Fruit fly (Drosophila melanogaster): Measurements from ENCODE around the gene SkpE.

Gene SkpE

dm6 chrX:19823980-19824379 lies at the start of gene SkpE:
TSS of gene SkpE (minus strand) at chrX:19824080.
- TF ChIP-seq Myc (optimal IDR thresholded peaks at IDR 0.05) (no peak), insv (optimal IDR thresholded peaks at IDR 0.05) (no peak), ttk (optimal IDR thresholded peaks at IDR 0.05) (no peak), h (optimal IDR thresholded peaks at IDR 0.05) (no peak), Sin3A (optimal IDR thresholded peaks at IDR 0.05) (no peak), psq (optimal IDR thresholded peaks at IDR 0.05) (no peak)

dm6 chrX:19867007-19867406 lies 43.1 kb upstream of the SkpE start:
- TF ChIP-seq Sin3A (optimal IDR thresholded peaks at IDR 0.05), result no peak
- no peak for TF ChIP-seq psq (optimal IDR thresholded peaks at IDR 0.05)
- TF ChIP-seq h (optimal IDR thresholded peaks at IDR 0.05), result no peak

DNA sequence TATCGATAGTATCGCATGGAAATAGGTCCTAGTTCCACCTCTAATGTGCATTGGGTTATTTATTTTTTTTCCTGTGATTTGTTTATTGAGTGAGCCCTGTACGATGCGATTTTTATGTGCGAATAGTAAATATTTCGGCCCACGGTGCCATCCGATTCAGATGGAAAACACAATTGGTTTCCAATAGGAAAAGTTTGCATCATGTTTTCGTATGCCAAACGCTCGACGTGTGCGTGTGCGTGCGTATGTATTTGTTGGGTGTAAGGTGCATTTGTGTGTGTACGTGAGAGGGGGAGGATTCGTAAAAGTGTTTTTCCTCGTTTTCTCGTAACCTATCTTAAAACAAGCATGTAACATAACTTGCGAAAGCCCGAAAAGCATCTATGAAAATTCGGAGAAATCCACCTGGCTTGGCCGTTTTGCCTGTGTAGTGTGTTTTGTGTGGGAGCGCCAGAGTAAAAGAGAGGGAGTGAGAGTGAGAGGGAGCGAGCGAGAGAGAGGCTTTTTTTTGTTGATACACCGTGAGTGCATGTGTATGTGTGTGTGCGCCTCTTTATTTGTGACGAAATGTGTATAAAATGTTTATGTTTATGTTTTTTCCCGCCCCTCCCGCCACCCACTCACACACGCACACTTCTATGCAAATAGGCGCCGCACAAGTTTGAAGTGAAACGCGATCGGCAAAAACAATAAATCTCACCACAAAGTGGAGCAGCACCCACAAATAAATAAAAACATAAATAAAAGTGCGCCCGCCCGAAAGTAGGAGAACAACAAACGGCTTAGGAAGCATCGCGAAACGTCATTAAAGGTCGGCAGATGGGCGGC lies 42.5 kb upstream of the SkpE start, which contains the start of gene Hers:
Hers (plus strand) TSS at position 2 of the 828 bp plus-strand sequence.
- TF ChIP-seq Sin3A (optimal IDR thresholded peaks at IDR 0.05), result no peak
- TF ChIP-seq ttk (optimal IDR thresholded peaks at IDR 0.05), result no peak
- TF ChIP-seq h (optimal IDR thresholded peaks at IDR 0.05), result no peak
- TF ChIP-seq Myc (optimal IDR thresholded peaks at IDR 0.05), result no peak
- no peak for TF ChIP-seq insv (optimal IDR thresholded peaks at IDR 0.05)
- no peak for TF ChIP-seq psq (optimal IDR thresholded peaks at IDR 0.05)

DNA sequence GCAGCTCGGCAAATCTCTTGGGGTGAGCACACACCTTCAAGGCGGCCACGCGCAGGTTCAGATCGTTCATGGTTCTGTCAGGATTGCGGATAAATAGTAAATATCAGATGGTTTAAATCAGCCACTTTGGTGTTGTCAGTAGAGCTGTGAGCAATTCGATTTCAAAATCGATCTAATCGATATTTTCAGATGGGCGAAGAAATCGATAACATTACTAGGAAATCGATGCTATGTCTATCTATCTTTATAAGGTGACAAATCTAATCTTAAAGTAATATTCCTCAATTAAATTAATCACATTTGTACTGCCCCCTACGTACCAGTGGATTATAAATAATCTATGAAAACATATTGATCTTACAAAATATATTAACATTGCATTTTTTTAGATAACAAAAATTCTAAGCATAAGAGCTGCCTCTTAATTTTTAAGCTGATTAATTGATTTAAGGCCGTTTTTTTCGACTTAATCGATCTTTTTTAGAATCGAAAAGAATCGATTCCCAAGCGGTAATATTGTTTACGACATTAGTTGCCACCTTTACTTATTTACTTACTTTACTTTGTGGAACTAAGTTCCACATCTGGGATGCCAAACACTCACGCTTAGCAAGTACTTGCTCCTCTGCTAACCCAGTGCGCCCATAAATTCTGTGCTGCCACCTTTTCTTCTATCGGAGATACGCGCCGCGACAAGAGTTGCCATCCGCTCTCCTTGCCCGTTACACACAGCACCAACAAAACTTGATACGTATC lies 41.7 kb upstream of the SkpE start, which contains the start of gene THADA:
THADA (minus strand) TSS at position 136 of the 756 bp plus-strand sequence.
- TF ChIP-seq insv (optimal IDR thresholded peaks at IDR 0.05) (no peak), h (optimal IDR thresholded peaks at IDR 0.05) (no peak), Sin3A (optimal IDR thresholded peaks at IDR 0.05) (no peak), psq (optimal IDR thresholded peaks at IDR 0.05) (no peak), ttk (optimal IDR thresholded peaks at IDR 0.05) (no peak), Myc (optimal IDR thresholded peaks at IDR 0.05) (no peak)

DNA sequence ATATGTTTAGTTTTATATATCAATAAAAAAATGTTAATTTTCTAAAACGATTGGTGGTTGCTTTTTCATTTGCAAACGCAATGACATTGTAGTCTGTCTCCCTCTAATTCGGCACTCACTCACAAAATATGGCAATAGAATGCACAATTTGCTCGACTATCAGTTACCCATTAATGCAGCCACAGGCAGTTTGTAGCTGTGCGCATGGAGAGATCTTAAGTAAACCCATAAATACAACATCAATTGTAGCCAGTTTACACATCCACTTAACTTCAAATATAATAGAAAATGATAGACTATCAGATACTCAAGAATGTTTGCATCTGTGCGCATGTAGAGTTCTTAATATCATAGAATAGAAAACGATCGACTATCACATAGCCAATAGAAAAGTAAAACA lies 35.5 kb upstream of the SkpE start:
- TF ChIP-seq ttk (optimal IDR thresholded peaks at IDR 0.05) (no peak), h (optimal IDR thresholded peaks at IDR 0.05) (no peak), Sin3A (optimal IDR thresholded peaks at IDR 0.05) (no peak), Myc (optimal IDR thresholded peaks at IDR 0.05) (no peak), psq (optimal IDR thresholded peaks at IDR 0.05) (no peak), insv (optimal IDR thresholded peaks at IDR 0.05) (no peak)

DNA sequence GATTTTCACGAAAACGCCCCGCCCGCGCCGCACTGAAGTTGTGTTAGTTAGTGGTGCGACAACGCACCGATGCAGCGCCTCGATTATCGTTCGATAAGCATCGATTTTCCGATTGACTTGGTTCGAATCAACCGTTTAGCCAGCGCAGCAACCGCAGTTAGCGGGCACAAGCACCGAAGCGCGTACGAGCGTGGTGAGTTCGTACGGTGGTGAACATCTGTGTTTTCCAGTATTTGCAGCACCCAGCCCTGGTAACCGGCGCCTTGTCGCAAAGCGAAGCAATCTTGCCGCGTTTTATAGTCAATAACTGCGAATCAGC lies 28.1 kb upstream of the SkpE start, which contains the start of the genes pico and Nup205:
pico (minus strand) TSS at position 71 of the 319 bp plus-strand sequence.
Nup205 (plus strand) TSS at position 226 of the 319 bp plus-strand sequence.
- no peak for TF ChIP-seq insv (optimal IDR thresholded peaks at IDR 0.05)
- TF ChIP-seq Sin3A (optimal IDR thresholded peaks at IDR 0.05), result no peak
- TF ChIP-seq h (optimal IDR thresholded peaks at IDR 0.05), result no peak
- TF ChIP-seq psq (optimal IDR thresholded peaks at IDR 0.05), result no peak
- no peak for TF ChIP-seq ttk (optimal IDR thresholded peaks at IDR 0.05)
- no peak for TF ChIP-seq Myc (optimal IDR thresholded peaks at IDR 0.05)

dm6 chrX:19851095-19851988 lies 27.5 kb upstream of the SkpE start:
- no peak for TF ChIP-seq psq (optimal IDR thresholded peaks at IDR 0.05)

dm6 chrX:19850503-19851094 lies 26.7 kb upstream of the SkpE start:
- TF ChIP-seq insv (optimal IDR thresholded peaks at IDR 0.05) (no peak), Sin3A (optimal IDR thresholded peaks at IDR 0.05) (no peak), ttk (optimal IDR thresholded peaks at IDR 0.05) (no peak), h (optimal IDR thresholded peaks at IDR 0.05) (no peak), Myc (optimal IDR thresholded peaks at IDR 0.05) (no peak), psq (optimal IDR thresholded peaks at IDR 0.05) (no peak)

DNA sequence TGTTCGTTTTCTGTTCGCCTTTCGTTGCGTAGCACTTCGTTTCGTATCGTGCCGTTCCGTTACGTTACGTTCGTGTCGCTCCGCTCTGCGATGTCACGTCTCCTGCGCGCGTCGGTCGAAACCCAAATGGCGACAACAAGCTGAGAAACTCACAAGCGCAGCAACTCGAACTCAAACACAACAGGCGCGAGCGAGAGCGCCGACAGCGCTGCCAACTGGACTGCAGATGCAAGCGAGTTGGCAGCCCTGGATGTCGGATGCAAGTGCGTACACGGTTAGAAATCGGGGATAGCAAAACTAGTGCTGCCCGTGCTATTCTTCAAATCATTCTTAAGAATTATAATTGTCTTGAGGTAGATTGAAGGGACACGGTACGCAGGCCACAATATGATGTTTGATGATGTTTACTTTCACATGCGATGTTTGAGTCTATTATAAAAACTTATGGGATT lies 24.5 kb upstream of the SkpE start:
- TF ChIP-seq Myc (optimal IDR thresholded peaks at IDR 0.05) (no peak), h (optimal IDR thresholded peaks at IDR 0.05) (no peak), ttk (optimal IDR thresholded peaks at IDR 0.05) (no peak)

DNA sequence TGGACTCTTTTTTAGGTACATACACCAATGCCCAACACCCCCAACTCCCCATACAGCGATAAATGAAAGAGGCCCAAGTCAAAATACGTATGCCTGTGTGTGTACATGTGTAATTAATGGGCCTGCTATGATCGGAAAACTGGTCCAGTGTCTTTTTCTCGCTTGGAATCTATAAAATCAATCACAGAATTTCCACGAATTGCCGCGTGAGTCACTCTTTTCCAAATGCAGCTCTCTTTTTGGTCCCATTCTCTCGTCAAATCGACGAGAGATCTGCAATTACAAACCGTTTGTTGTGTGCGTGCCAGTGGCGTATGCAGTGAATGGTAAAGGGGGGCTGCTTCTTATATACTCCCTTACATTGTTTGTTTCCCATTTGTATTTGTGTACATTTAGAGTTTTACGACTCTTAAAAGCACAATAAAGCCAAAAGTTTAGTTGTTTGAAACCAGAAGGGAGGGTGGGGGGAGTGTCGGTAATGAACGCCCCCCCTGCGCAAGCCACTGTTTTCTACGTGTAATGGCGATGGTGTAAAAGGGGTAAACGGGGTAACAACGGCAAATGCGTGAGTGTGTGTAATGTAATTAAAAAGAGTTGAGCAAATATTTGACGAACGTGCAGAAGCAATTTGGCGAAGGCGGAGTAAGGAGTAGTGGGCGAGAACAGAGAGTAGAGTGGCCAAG lies 23.0 kb upstream of the SkpE start:
- no peak for TF ChIP-seq insv (optimal IDR thresholded peaks at IDR 0.05)
- no peak for TF ChIP-seq ttk (optimal IDR thresholded peaks at IDR 0.05)
- TF ChIP-seq Sin3A (optimal IDR thresholded peaks at IDR 0.05), result no peak
- no peak for TF ChIP-seq h (optimal IDR thresholded peaks at IDR 0.05)
- no peak for TF ChIP-seq Myc (optimal IDR thresholded peaks at IDR 0.05)
- TF ChIP-seq psq (optimal IDR thresholded peaks at IDR 0.05), result no peak

dm6 chrX:19845557-19846072 lies 21.7 kb upstream of the SkpE start:
- no peak for TF ChIP-seq insv (optimal IDR thresholded peaks at IDR 0.05)
- TF ChIP-seq Myc (optimal IDR thresholded peaks at IDR 0.05), result no peak
- TF ChIP-seq Sin3A (optimal IDR thresholded peaks at IDR 0.05), result no peak
- TF ChIP-seq ttk (optimal IDR thresholded peaks at IDR 0.05), result no peak
- no peak for TF ChIP-seq h (optimal IDR thresholded peaks at IDR 0.05)

All from Kc167 (cell line).